Fruit fly (Drosophila melanogaster) whole organism, pupa: Measurements from ENCODE around the gene CG17778.

Experiments used
- CG10348 ChIP-seq: fragments of 200-800 bp; sonication (Bioruptor generic); IDR thresholded peaks from 2 replicates; pipeline ENCODE4 v1.3.6; 2022; ENCODE audit warnings: missing biosample characterization, missing genetic modification characterization
- CG12605 ChIP-seq: fragments of 200-800 bp; sonication (Bioruptor generic); IDR thresholded peaks from 2 replicates; pipeline ENCODE4 v1.3.6; 2022; ENCODE audit warnings: missing biosample characterization, missing genetic modification characterization
- CG13204 ChIP-seq: fragments of 200-800 bp; sonication (Bioruptor generic); optimal IDR thresholded peaks from 2 replicates; lab custom pipeline; 2018; ENCODE audit warnings: missing biosample characterization, mild to moderate bottlenecking, missing genetic modification characterization, moderate library complexity
- CG14655 ChIP-seq: fragments of 200-800 bp; sonication (Bioruptor generic); optimal IDR thresholded peaks from 3 replicates; lab custom pipeline; 2017; ENCODE audit warnings: mild to moderate bottlenecking, missing biosample characterization, missing genetic modification reagents, missing genetic modification characterization
- CG15710 ChIP-seq: fragments of 200-800 bp; sonication (Bioruptor generic); optimal IDR thresholded peaks from 2 replicates; lab custom pipeline; 2018; ENCODE audit warnings: missing biosample characterization, mild to moderate bottlenecking, missing genetic modification characterization, moderate library complexity
- CG17806 ChIP-seq: fragments of 200-800 bp; sonication (Bioruptor generic); optimal IDR thresholded peaks from 2 replicates; lab custom pipeline; 2018; ENCODE audit warnings: missing biosample characterization, mild to moderate bottlenecking, missing genetic modification characterization, moderate library complexity
- CG32121 ChIP-seq: fragments of 200-800 bp; sonication (Bioruptor generic); IDR thresholded peaks from 2 replicates; pipeline ENCODE4 v1.3.6; 2022; ENCODE audit warnings: missing biosample characterization, missing genetic modification characterization
- CG34367 ChIP-seq: fragments of 200-800 bp; sonication (Bioruptor generic); optimal IDR thresholded peaks from 2 replicates; lab custom pipeline; 2018; ENCODE audit warnings: missing biosample characterization, mild to moderate bottlenecking, missing genetic modification characterization
- CG4496 ChIP-seq: fragments of 200-800 bp; sonication (Bioruptor generic); IDR thresholded peaks from 3 replicates; pipeline ENCODE4 v1.3.6; 2022; ENCODE audit warnings: missing biosample characterization, missing genetic modification characterization
- CG8159 ChIP-seq: fragments of 200-800 bp; sonication (Bioruptor generic); optimal IDR thresholded peaks from 3 replicates; lab custom pipeline; 2018; ENCODE audit warnings: missing biosample characterization, mild to moderate bottlenecking, missing genetic modification characterization, moderate library complexity
- CG8301 ChIP-seq: fragments of 200-800 bp; sonication (Bioruptor generic); optimal IDR thresholded peaks from 2 replicates; lab custom pipeline; 2018; ENCODE audit warnings: missing biosample characterization, mild to moderate bottlenecking, missing genetic modification characterization
- CG9948 ChIP-seq: fragments of 200-800 bp; sonication (Bioruptor generic); optimal IDR thresholded peaks from 2 replicates; lab custom pipeline; 2018; ENCODE audit warnings: missing biosample characterization, mild to moderate bottlenecking, missing genetic modification characterization, moderate library complexity
- D1 ChIP-seq: fragments of 200-800 bp; sonication (Bioruptor generic); optimal IDR thresholded peaks from 2 replicates; lab custom pipeline; 2018; ENCODE audit warnings: missing biosample characterization, mild to moderate bottlenecking, missing genetic modification characterization, moderate library complexity
- EcR ChIP-seq: fragments of 200-800 bp; sonication (Bioruptor generic); optimal IDR thresholded peaks from 3 replicates; lab custom pipeline; 2019; ENCODE audit warnings: missing biosample characterization, missing genetic modification characterization, mild to moderate bottlenecking, moderate library complexity, missing genetic modification reagents
- Ets98B ChIP-seq: fragments of 200-800 bp; sonication (Bioruptor generic); IDR thresholded peaks from 2 replicates; pipeline ENCODE4 v1.3.6; 2022; ENCODE audit warnings: missing biosample characterization, missing genetic modification characterization
- Pif1A ChIP-seq: fragments of 200-800 bp; sonication (Bioruptor generic); optimal IDR thresholded peaks from 3 replicates; lab custom pipeline; 2016; ENCODE audit warnings: missing biosample characterization, missing genetic modification characterization
- Pif1B ChIP-seq: fragments of 200-800 bp; sonication (Bioruptor generic); optimal IDR thresholded peaks from 3 replicates; lab custom pipeline; 2016; ENCODE audit warnings: missing biosample characterization, missing genetic modification characterization
- Snoo ChIP-seq: fragments of 200-800 bp; sonication (Bioruptor generic); optimal IDR thresholded peaks from 3 replicates; lab custom pipeline; 2017; ENCODE audit warnings: missing biosample characterization, mild to moderate bottlenecking, missing genetic modification characterization, inconsistent platforms
- fd96Ca ChIP-seq: fragments of 200-800 bp; sonication (Bioruptor generic); IDR thresholded peaks from 3 replicates; pipeline ENCODE4 v1.3.6; 2022; ENCODE audit warnings: missing biosample characterization, missing genetic modification characterization
- gl ChIP-seq: fragments of 200-800 bp; sonication (Bioruptor generic); optimal IDR thresholded peaks from 2 replicates; lab custom pipeline; 2018; ENCODE audit warnings: missing biosample characterization, mild to moderate bottlenecking, missing genetic modification characterization
- rn ChIP-seq: fragments of 200-800 bp; sonication (Bioruptor generic); IDR thresholded peaks from 2 replicates; pipeline ENCODE4 v1.3.6; 2022; ENCODE audit warnings: missing biosample characterization, missing genetic modification characterization

CG17778 gene

dm6 chrX:522357-523043, 28.1 kb downstream of the CG17778 start:
- TF ChIP-seq CG9948 (tag; lab: Kevin White, UChicago) (peak; percentile 27), Ets98B (GFP tag; lab: Robert Waterston, UW) (peak; percentile 92), CG14655 (GFP tag; lab: Kevin White, UChicago) (peak; percentile 58), CG32121 (peak; percentile 85), CG34367 (tag; lab: Kevin White, UChicago) (peak; percentile 54), CG17806 (peak; percentile 19), EcR (GFP tag; lab: Kevin White, UChicago) (peak; percentile 49), CG10348 (GFP tag; lab: Robert Waterston, UW) (peak; percentile 30; the same call in 1 of the 2 replicates), D1 (no peak), CG13204 (GFP tag; lab: Kevin White, UChicago) (peak; percentile 56), Snoo (tag; lab: Kevin White, UChicago) (peak; percentile 63), CG15710 (tag; lab: Kevin White, UChicago) (peak; percentile 35), Pif1B (peak; percentile 48), rn (GFP tag; lab: Robert Waterston, UW) (no peak), CG4496 (GFP tag; lab: Robert Waterston, UW) (peak; percentile 87), CG8159 (tag; lab: Kevin White, UChicago) (peak; percentile 45), gl (tag; lab: Kevin White, UChicago) (peak; percentile 24), Pif1A (GFP tag; lab: Kevin White, UChicago) (peak; percentile 69), fd96Ca (GFP tag; lab: Robert Waterston, UW) (peak; percentile 88), CG12605 (GFP tag; lab: Robert Waterston, UW) (peak; percentile 66; the same call in 1 of the 2 replicates), CG8301 (peak; percentile 23)

DNA sequence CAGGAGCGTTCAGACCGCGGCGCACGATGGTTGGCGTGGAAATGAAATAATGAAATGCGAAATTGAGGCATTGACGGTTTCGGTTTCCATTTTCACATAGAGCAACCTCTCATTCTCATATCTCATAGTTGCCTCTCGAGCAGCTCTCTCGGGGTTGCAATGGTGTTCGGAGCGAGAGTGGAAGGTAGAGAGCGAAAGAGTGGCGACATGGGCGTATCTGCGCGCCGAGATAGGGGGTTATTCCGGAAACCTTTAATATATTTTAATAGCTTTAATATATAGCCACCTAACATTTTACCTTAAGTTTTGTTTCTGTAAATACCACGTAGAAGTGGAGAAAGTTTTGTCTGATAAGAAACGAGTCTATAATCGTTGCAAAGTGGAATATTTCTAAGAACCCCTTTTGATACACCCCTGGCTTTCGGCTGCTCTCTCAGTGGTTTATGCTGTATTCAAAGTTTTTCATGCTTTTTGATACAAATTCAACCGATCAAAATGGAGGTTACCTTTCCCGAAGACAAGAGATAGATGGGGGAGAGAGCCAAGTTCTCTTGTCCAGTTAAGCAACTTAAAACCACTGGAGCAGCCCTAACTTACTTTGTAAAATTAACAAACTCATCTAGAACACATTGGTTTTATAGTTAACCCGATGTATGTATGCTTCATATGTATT, 28.9 kb downstream of the CG17778 start, which contains the start of gene elav:
Gene elav, minus strand, starts transcription at position 48 of the 673 bp plus-strand sequence.
- peak; percentile 97 for TF ChIP-seq CG9948 (tag; lab: Kevin White, UChicago)
- TF ChIP-seq EcR (GFP tag; lab: Kevin White, UChicago), result peak; percentile 47
- TF ChIP-seq Snoo (tag; lab: Kevin White, UChicago), result peak; percentile 98
- peak; percentile 85 for TF ChIP-seq rn (GFP tag; lab: Robert Waterston, UW)
- peak; percentile 95 for TF ChIP-seq CG34367 (tag; lab: Kevin White, UChicago)
- TF ChIP-seq CG12605 (GFP tag; lab: Robert Waterston, UW), result peak; percentile 98
- TF ChIP-seq Ets98B (GFP tag; lab: Robert Waterston, UW), result peak; percentile 98
- peak; percentile 98 for TF ChIP-seq CG8301
- TF ChIP-seq CG17806, result peak; percentile 96
- TF ChIP-seq CG15710 (tag; lab: Kevin White, UChicago), result peak; percentile 98
- TF ChIP-seq D1, result peak; percentile 92
- peak; percentile 98 for TF ChIP-seq Pif1A (GFP tag; lab: Kevin White, UChicago)
- TF ChIP-seq CG8159 (tag; lab: Kevin White, UChicago), result peak; percentile 98
- TF ChIP-seq CG4496 (GFP tag; lab: Robert Waterston, UW), result peak; percentile 98
- TF ChIP-seq CG32121, result peak; percentile 98
- peak; percentile 93 for TF ChIP-seq gl (tag; lab: Kevin White, UChicago)
- TF ChIP-seq CG10348 (GFP tag; lab: Robert Waterston, UW), result peak; percentile 90
- TF ChIP-seq CG14655 (GFP tag; lab: Kevin White, UChicago), result peak; percentile 98
- TF ChIP-seq CG13204 (GFP tag; lab: Kevin White, UChicago), result peak; percentile 94
- TF ChIP-seq Pif1B, result peak; percentile 97
- peak; percentile 98 for TF ChIP-seq fd96Ca (GFP tag; lab: Robert Waterston, UW)

dm6 chrX:524331-524730, 29.9 kb downstream of the CG17778 start:
- TF ChIP-seq CG4496 (GFP tag; lab: Robert Waterston, UW) (0 out of 3 replicates have a peak, but pooled peaks have one; percentile 33), CG14655 (GFP tag; lab: Kevin White, UChicago) (no peak), fd96Ca (GFP tag; lab: Robert Waterston, UW) (no peak), gl (tag; lab: Kevin White, UChicago) (no peak), CG15710 (tag; lab: Kevin White, UChicago) (peak; percentile 4), CG8159 (tag; lab: Kevin White, UChicago) (peak; percentile 1), CG13204 (GFP tag; lab: Kevin White, UChicago) (no peak)

DNA sequence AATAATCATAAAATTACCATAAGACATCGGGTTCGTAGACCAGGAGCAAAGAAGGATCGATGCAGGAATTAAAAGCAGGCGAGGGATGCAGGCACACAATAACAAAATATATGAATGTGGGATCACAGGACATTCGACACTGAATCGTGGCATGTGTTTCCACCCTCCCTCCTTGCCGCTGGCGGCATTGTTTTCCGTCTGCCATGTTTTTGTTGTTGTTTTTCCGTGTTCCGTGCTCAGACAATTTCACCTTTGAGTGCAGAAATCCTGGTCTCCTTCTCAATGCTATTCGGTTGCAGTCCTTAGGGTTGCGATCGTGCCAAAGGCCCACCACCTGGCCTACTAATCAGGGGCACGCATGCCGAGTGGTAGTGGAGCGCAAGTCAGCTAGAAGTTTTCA, 31.2 kb downstream of the CG17778 start:
- TF ChIP-seq CG10348 (GFP tag; lab: Robert Waterston, UW), result no peak
- no peak for TF ChIP-seq CG15710 (tag; lab: Kevin White, UChicago)
- TF ChIP-seq CG14655 (GFP tag; lab: Kevin White, UChicago), result no peak
- no peak for TF ChIP-seq CG8159 (tag; lab: Kevin White, UChicago)
- TF ChIP-seq Ets98B (GFP tag; lab: Robert Waterston, UW), result no peak
- no peak for TF ChIP-seq Pif1A (GFP tag; lab: Kevin White, UChicago)
- no peak for TF ChIP-seq Snoo (tag; lab: Kevin White, UChicago)
- TF ChIP-seq CG34367 (tag; lab: Kevin White, UChicago), result no peak
- TF ChIP-seq gl (tag; lab: Kevin White, UChicago), result no peak
- no peak for TF ChIP-seq Pif1B
- TF ChIP-seq EcR (GFP tag; lab: Kevin White, UChicago), result no peak
- TF ChIP-seq fd96Ca (GFP tag; lab: Robert Waterston, UW), result no peak
- TF ChIP-seq CG4496 (GFP tag; lab: Robert Waterston, UW), result no peak
